Worm (Caenorhabditis elegans): ENCODE results near the gene W02B12.16.

- TF ChIP-seq ztf-29 (GFP tag; IDR thresholded peaks at IDR 0.05) (no peak), med-1 (GFP tag; optimal IDR thresholded peaks at IDR 0.05; ENCODE audit: insufficient read depth) (no peak), klf-2 (GFP tag; conservative IDR thresholded peaks at IDR 0.05) (no peak), T22C8.4 (GFP tag; IDR thresholded peaks at IDR 0.05) (no peak), flt-1 (GFP tag; IDR thresholded peaks at IDR 0.05) (no peak), tab-1 (GFP tag; IDR thresholded peaks at IDR 0.05) (no peak), ztf-23 (GFP tag; IDR thresholded peaks at IDR 0.05) (no peak), ref-1 (GFP tag; conservative IDR thresholded peaks at IDR 0.05) (no peak), cog-1 (tag; optimal IDR thresholded peaks at IDR 0.05) (no peak)
Observed at ce11 chrII:11476410-11476809, at the start of gene W02B12.16.
